Fruit fly (Drosophila melanogaster) ovary, adult (tissue): ENCODE data around the gene IRSp53.
"Not testable (repeated sequence)": the region's sequence is repeated elsewhere in the genome, so short reads cannot be mapped to it uniquely, and the experiment has no call there.

Experiments
- CG17801 ChIP-seq: fragments of 200-800 bp; optimal IDR thresholded peaks from 2 replicates; lab custom pipeline; 2019; ENCODE audit warnings: missing biosample characterization, mild to moderate bottlenecking, missing genetic modification characterization, moderate library complexity; ENCODE audit not compliant: partially characterized antibody

IRSp53 gene

DNA sequence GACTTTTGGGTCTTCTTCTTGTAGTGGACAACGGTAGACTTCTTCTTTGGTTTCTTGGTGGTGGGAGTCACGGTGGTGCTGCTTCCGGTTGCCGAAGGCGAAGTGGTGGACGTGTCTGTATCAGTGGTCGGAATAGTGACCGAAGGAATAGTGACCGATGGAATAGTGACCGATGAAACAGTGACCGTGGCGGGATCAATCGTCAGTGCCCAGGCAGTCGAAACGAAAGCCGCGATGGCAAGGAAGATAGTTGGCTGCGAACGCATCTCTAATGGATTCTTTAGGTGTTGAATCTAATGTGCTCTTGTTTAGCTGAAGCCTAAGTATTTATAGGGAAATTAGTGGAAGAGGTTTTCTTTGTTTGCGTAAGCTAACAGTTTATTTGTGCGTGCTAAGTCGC, 3.8 kb upstream of the IRSp53 start, which contains the start of gene CG32074:
Gene CG32074 (minus strand): TSS at position 268 of the 400 bp plus-strand sequence.
- TF ChIP-seq CG17801: not testable (repeated sequence)

DNA sequence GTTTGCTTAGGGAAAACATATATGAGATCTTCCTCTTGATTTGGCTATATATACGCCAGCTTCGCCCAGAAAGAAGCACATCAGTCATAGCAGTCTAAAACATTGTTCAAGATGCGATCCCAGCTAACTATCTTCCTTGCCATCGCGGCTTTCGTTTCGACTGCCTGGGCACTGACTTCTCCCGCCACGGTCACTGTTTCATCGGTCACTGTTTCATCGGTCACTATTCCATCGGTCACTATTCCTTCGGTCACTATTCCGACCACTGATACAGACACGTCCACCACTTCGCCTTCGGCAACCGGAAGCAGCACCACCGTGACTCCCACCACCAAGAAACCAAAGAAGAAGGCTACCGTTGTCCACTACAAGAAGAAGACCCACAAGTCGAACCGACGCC, 963 bp upstream of the IRSp53 start, which contains the start of gene CG14143:
Gene CG14143 (plus strand): TSS at position 102 of the 400 bp plus-strand sequence.
- not testable (repeated sequence) for TF ChIP-seq CG17801

- no peak for TF ChIP-seq CG17801
Observed at dm6 chr3L:11136349-11136748, 500 bp downstream of the IRSp53 start.

DNA sequence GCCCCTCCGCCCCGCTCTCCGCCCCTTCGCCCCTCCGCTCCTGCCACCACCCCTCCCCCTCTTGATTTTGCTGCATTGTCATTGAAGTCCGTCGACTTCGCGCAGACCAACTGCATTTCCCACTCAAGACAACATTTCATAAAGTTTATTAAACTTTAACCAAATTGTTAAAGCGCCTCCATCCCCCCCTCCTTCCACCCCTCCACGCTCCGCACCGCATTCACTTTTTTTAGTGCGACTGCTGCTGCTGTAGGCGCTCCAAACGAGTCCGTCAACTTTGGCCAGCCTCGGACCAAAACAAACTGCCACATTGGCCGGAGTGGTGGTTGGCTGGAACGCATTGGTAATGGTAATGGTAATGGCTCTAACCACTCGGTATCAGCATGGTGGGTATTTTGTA, 3.0 kb downstream of the IRSp53 start:
- TF ChIP-seq CG17801: no peak

- TF ChIP-seq CG17801: no peak
Observed at dm6 chr3L:11145065-11145464, 9.2 kb downstream of the IRSp53 start.

DNA sequence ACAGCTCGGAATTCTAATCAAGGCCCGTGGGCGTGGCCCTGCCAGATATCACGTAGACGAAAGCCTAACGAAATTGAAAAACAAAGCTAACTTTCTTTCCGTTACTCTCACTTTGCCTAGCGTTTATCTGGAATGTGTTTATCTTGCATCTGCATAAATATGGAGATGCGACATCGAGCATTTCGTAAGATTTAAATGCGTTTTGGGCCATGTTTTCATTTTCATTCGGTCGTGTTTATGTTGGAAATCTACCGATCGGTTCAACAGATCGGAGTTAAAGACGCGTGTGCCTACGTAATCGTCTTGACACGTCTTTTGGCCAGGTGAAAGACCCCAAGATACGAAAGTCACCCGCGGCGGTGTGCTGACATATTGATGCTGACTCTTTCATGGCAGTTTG, 11.8 kb downstream of the IRSp53 start:
- no peak for TF ChIP-seq CG17801

DNA sequence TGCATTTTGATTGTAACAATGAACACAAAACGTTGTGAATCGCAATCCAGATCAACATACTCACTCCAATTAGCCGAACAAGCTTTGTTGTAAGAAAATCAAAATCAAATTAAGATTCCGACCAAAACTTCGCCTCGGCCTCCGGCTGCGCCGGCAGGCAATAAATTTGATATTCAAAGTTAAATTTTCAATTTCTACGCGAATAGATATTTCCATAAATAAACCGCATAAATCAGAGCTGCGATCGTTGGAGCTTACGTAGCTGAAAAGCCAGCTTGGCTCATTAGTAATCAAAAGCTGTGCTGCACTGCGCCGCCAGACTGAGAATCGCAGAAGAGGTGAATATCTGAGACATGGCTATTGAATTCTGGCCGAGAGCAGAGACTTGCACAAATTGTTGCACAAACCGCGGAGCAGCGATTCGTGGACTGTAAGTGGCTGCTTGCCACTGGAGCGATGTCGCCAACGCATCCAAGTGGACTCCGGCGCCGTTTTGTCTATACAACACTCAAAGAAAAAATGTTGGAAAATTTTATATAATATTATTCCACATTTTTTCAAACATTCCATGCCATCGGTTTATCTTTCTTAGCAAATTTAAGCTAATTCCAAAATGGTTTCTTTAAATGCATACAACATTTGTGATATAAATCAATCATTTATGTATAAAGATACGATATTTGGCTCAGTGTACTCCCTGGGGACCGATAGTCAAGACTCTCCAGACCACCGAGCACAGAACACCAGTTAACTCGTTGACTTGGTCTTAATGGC, 12.8 kb downstream of the IRSp53 start:
- TF ChIP-seq CG17801: no peak

- TF ChIP-seq CG17801: no peak
Observed at dm6 chr3L:11150735-11151287, 15.0 kb downstream of the IRSp53 start, which contains the start of gene CG6216. Gene CG6216 (minus strand): TSS chr3L:11150785.

- no peak for TF ChIP-seq CG17801
Observed at dm6 chr3L:11155380-11155779, 19.5 kb downstream of the IRSp53 start.

dm6 chr3L:11164899-11165298, 29.1 kb downstream of the IRSp53 start, which contains the start of gene Alg10:
Gene Alg10 (plus strand): TSS chr3L:11164971.
- no peak for TF ChIP-seq CG17801

- TF ChIP-seq CG17801: peak; percentile 75
Observed at dm6 chr3L:11169299-11170181, 33.7 kb downstream of the IRSp53 start, which contains the start of the genes wls and Adck5. Gene wls (minus strand): TSS chr3L:11169625. Gene Adck5 (plus strand): TSS chr3L:11169817.

DNA sequence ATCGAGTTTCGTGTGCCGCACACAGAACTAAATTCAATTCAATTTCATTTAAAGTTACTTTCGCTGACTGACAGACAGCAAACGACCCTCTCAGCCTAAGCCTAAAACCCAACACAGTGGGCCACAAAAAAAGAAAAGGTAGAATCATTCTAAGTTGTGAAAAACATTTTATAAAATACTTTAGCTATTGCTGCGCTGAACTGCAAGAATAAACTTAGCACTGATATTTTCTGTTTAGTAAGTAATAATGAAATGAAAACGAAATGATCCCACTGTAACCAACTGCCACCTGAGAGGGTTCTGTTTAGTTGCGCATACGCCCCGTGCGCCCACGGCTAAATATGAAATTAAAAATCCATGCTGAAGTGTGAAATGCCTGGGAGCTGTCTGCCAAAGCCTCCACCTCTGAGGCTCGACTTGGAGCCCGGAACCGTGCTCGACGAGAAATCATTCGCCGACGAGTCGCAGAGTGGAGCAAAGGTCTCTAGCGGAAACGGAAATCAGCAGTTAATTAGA, 37.3 kb downstream of the IRSp53 start, which contains the start of gene CG14142:
Gene CG14142 (plus strand): TSS at position 466 of the 516 bp plus-strand sequence.
- no peak for TF ChIP-seq CG17801

DNA sequence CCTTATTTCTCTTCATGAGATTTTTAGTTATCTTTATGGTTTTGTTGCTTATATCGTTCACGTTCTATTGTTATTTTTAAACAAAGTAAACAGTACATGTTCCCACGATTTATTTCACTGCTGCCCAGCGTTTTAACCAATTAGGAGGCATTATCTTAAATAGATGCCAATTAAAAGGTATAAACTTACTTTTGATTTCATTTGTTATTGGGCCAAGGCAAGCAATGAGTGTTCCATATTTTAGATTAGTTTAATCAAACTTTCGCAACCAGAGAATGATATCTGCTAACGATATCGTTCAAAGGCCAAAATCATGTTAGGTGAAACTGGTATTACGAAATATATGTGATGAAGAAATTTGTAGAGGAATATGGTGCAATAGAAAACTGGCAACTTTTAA, 47.1 kb downstream of the IRSp53 start:
- TF ChIP-seq CG17801: no peak

DNA sequence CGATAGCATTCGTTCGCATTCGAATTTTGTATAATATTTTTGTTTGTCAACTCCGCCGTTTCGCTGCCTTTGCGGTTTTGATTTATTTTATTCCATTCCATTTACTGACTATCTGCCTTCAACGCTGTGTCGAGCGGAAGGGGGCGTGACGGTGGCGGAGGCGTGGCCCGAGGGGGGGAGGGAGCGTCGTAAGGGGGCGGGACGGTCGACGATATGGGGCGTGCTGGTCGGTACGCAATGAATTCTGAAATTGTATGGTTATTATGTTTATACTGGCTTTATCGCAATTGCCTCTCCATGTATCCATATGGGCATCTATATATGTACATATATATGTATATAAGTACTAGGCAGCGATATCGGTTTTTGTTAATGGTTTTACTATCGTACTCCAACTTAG, 48.1 kb downstream of the IRSp53 start:
- TF ChIP-seq CG17801: no peak

dm6 chr3L:11186768-11187167, 50.9 kb downstream of the IRSp53 start:
- TF ChIP-seq CG17801: no peak

- no peak for TF ChIP-seq CG17801
Observed at dm6 chr3L:11190022-11190421, 54.2 kb downstream of the IRSp53 start.
